Worm (Caenorhabditis elegans) whole organism, midembryonic: ENCODE data around the gene mrps-18C.

Experiments
- T22C8.4 ChIP-seq: fragments of 200-800 bp; sonication (Bioruptor generic); IDR thresholded peaks from 2 replicates; pipeline ENCODE4 v1.3.6; 2022; ENCODE audit warnings: missing genetic modification characterization, missing compliant biosample characterization
- cog-1 ChIP-seq: sonication (generic microtip); optimal IDR thresholded peaks from 2 replicates; lab custom pipeline; 2016; ENCODE audit warnings: missing genetic modification characterization, missing compliant biosample characterization
- flt-1 ChIP-seq: fragments of 200-800 bp; sonication (Bioruptor generic); IDR thresholded peaks from 2 replicates; pipeline ENCODE4 v1.3.6; 2022; ENCODE audit warnings: missing genetic modification characterization, missing compliant biosample characterization
- klf-2 ChIP-seq: fragments of 200-800 bp; sonication (Bioruptor generic); conservative IDR thresholded peaks from 2 replicates; pipeline ENCODE4 v1.3.6; 2022; ENCODE audit warnings: missing genetic modification reagents, missing genetic modification characterization, missing compliant biosample characterization
- med-1 ChIP-seq: sonication (generic microtip); optimal IDR thresholded peaks from 2 replicates; lab custom pipeline; 2017; ENCODE audit warnings: missing genetic modification characterization, mild to moderate bottlenecking, missing compliant biosample characterization, antibody characterized with exemption, missing genetic modification reagents; ENCODE audit not compliant: insufficient read depth
- ref-1 ChIP-seq: fragments of 200-800 bp; sonication (Bioruptor generic); conservative IDR thresholded peaks from 2 replicates; pipeline ENCODE4 v1.3.6; 2022; ENCODE audit warnings: missing genetic modification reagents, missing genetic modification characterization, missing compliant biosample characterization
- tab-1 ChIP-seq: fragments of 200-800 bp; sonication (Bioruptor generic); IDR thresholded peaks from 2 replicates; pipeline ENCODE4 v1.3.6; 2022; ENCODE audit warnings: missing genetic modification characterization, missing compliant biosample characterization
- ztf-23 ChIP-seq: fragments of 200-800 bp; sonication (Bioruptor generic); IDR thresholded peaks from 2 replicates; pipeline ENCODE4 v1.3.6; 2022; ENCODE audit warnings: missing genetic modification reagents, missing genetic modification characterization, missing compliant biosample characterization
- ztf-29 ChIP-seq: fragments of 200-800 bp; sonication (Bioruptor generic); IDR thresholded peaks from 2 replicates; pipeline ENCODE4 v1.3.6; 2022; ENCODE audit warnings: missing genetic modification reagents, missing genetic modification characterization, missing compliant biosample characterization

The mrps-18C gene

DNA sequence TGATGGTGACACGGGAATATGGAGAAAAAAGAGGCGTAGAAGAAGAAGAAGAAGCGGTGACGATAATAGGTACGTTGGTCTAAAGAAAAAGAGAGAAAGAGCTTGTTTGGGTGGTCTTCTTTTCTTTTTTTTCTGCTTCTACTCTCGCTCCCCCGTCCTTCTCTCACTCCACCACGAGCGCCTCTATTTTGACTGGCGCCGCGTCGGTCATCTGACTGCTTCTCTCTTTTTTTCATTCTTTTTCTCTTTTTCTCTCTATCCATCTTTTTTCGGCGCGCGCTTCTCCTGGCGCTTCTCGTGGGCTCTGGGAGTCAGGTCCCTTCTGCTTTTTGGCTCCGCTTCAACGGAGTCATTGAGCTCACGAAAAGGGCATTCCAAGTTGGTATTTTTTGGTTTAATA, 15.0 kb downstream of the mrps-18C start:
- TF ChIP-seq tab-1 (GFP tag; lab: Robert Waterston, UW) = no peak
- no peak for TF ChIP-seq ztf-23 (GFP tag; lab: Robert Waterston, UW)
- no peak for TF ChIP-seq flt-1 (GFP tag; lab: Robert Waterston, UW)
- no peak for TF ChIP-seq klf-2 (GFP tag; lab: Robert Waterston, UW)
- TF ChIP-seq T22C8.4 (GFP tag; lab: Robert Waterston, UW) = no peak
- no peak for TF ChIP-seq med-1 (GFP tag; lab: Kevin White, UChicago)
- TF ChIP-seq ztf-29 (GFP tag; lab: Robert Waterston, UW) = no peak
- no peak for TF ChIP-seq ref-1
- no peak for TF ChIP-seq cog-1 (tag; lab: Kevin White, UChicago)

DNA sequence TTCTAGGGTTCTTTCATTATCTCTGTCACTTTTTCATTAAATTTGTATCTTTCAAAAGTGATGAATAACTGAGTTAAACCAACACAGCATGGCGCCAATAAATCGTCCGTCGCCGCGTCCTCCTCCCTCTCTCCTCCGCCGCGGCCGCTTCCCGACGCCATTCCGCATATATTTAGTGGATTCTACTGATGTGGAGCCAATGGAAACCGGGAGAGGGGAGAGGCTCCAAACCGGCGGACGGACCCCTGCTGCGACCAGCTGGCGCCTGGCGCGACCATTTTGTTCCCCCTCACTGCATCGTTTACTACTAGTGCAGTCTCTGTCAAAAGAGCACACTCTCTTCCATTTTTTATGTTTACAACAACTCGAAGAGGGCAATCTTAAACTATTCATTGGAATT, 15.8 kb downstream of the mrps-18C start:
- TF ChIP-seq tab-1 (GFP tag; lab: Robert Waterston, UW) (no peak), ztf-29 (GFP tag; lab: Robert Waterston, UW) (no peak), med-1 (GFP tag; lab: Kevin White, UChicago) (no peak), ref-1 (no peak), cog-1 (tag; lab: Kevin White, UChicago) (no peak), T22C8.4 (GFP tag; lab: Robert Waterston, UW) (no peak), klf-2 (GFP tag; lab: Robert Waterston, UW) (no peak), flt-1 (GFP tag; lab: Robert Waterston, UW) (no peak), ztf-23 (GFP tag; lab: Robert Waterston, UW) (no peak)

DNA sequence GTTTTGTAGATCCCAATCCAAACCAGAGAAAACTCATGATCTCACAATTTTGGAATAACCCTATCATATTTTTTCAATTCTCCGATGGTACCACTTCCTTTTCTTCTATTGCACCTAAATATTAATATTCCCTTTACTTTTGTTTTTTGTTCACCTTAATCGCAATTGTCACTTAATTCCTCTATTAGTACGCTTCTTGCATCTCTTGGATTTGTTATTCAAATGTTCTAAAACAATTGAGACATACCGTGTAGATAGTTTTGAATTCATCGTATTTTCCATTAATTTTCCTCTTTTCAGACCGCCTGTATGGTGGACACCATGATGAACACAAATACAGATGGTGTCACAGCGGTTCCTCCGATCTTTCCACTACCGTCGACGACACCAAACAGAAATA, 16.4 kb downstream of the mrps-18C start, which contains the start of gene flh-2:
flh-2 (plus strand) TSS at position 301 of the 400 bp plus-strand sequence.
- no peak for TF ChIP-seq ztf-23 (GFP tag; lab: Robert Waterston, UW)
- no peak for TF ChIP-seq T22C8.4 (GFP tag; lab: Robert Waterston, UW)
- TF ChIP-seq ztf-29 (GFP tag; lab: Robert Waterston, UW) = no peak

DNA sequence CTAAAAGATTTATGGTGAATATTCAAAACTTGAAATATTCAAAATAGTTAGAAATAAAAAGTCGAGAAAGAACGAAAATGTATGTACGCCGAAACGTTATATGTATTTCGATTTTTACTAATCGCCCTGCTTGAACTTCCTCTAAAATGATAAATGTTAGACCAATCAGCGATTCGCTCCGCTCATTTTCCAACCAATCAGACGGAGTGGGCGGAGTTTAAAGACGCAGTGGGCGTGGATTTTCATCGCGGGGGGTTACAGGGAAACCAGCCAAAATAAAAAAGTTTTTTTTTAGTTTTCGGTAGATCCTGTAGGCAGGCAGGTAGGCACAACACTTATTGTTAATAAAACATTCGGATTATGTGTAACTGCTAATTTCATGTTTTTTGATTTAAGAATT, 17.6 kb downstream of the mrps-18C start:
- TF ChIP-seq ztf-29 (GFP tag; lab: Robert Waterston, UW) (no peak), ref-1 (no peak), flt-1 (GFP tag; lab: Robert Waterston, UW) (no peak), ztf-23 (GFP tag; lab: Robert Waterston, UW) (no peak), klf-2 (GFP tag; lab: Robert Waterston, UW) (no peak), med-1 (GFP tag; lab: Kevin White, UChicago) (no peak), cog-1 (tag; lab: Kevin White, UChicago) (no peak), T22C8.4 (GFP tag; lab: Robert Waterston, UW) (no peak)

DNA sequence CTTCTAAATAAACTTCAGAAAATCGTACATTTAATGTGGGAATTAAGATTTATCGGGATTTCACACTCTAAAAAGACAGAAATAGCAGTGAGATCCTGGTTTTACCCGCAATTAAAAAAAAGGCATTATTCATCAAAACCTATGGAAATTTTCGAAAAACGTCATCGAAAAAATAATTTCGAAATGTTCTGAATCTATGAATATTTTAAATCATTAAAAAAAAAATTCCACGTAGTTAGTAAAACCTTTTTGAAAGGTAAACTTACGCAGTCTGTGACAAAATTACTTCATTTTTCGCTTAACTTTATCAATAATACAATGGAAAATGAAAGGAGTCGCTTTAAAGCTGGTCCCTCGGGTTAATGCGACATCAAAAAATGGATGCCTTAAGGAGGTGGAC, 21.2 kb downstream of the mrps-18C start, which contains the start of gene C26E6.1:
C26E6.1 (plus strand) TSS at position 301 of the 400 bp plus-strand sequence.
- TF ChIP-seq med-1 (GFP tag; lab: Kevin White, UChicago) = no peak
- no peak for TF ChIP-seq ztf-29 (GFP tag; lab: Robert Waterston, UW)
- no peak for TF ChIP-seq flt-1 (GFP tag; lab: Robert Waterston, UW)
- no peak for TF ChIP-seq cog-1 (tag; lab: Kevin White, UChicago)
- no peak for TF ChIP-seq ztf-23 (GFP tag; lab: Robert Waterston, UW)
- no peak for TF ChIP-seq klf-2 (GFP tag; lab: Robert Waterston, UW)
- no peak for TF ChIP-seq tab-1 (GFP tag; lab: Robert Waterston, UW)
- TF ChIP-seq T22C8.4 (GFP tag; lab: Robert Waterston, UW) = no peak
- TF ChIP-seq ref-1 = no peak

DNA sequence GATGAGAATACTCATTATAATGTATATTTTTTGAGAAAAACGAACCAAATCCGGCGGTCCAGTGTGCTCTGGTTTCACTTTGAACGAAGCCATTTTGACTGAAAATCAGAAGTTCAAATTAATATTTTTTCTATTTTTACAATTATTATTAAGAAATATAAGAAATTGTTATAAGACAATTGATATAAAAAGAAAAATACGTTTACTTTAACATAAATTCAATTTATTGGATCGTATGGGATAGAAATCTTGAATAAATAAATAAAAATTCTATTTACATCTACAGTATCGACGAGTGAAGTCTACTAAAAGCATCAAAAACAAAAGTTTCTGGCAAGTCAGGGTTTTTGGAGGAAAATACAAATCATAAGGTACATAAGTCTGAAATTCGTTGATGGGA, 24.8 kb downstream of the mrps-18C start, which contains the start of gene C27F2.4:
C27F2.4 (minus strand) TSS at position 101 of the 400 bp plus-strand sequence.
- TF ChIP-seq ztf-23 (GFP tag; lab: Robert Waterston, UW) (no peak), ref-1 (no peak), ztf-29 (GFP tag; lab: Robert Waterston, UW) (no peak), tab-1 (GFP tag; lab: Robert Waterston, UW) (no peak), flt-1 (GFP tag; lab: Robert Waterston, UW) (no peak), klf-2 (GFP tag; lab: Robert Waterston, UW) (no peak), T22C8.4 (GFP tag; lab: Robert Waterston, UW) (no peak), med-1 (GFP tag; lab: Kevin White, UChicago) (no peak), cog-1 (tag; lab: Kevin White, UChicago) (no peak)

DNA sequence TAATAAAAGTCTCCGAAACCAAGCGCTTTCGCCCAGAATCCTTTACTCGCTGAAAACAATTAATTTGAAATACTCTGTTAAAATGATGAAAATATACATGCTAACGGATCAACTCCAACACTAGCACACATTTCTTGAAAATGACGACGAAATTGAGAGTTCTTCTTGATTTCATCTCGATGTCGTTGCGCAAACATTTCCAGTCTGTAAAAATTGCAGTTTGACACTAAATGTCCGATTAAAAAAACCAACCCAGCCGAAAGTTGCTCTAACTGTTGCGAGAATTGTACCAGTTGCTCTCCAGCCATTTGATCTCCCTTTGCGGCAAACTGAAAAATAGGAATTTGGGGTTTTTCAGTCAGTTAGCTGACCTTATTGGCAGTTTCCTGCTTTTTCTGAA, 25.9 kb downstream of the mrps-18C start:
- no peak for TF ChIP-seq med-1 (GFP tag; lab: Kevin White, UChicago)
- TF ChIP-seq flt-1 (GFP tag; lab: Robert Waterston, UW) = no peak
- no peak for TF ChIP-seq klf-2 (GFP tag; lab: Robert Waterston, UW)
- no peak for TF ChIP-seq ztf-23 (GFP tag; lab: Robert Waterston, UW)
- TF ChIP-seq ztf-29 (GFP tag; lab: Robert Waterston, UW) = no peak
- no peak for TF ChIP-seq tab-1 (GFP tag; lab: Robert Waterston, UW)
- TF ChIP-seq ref-1 = no peak
- TF ChIP-seq T22C8.4 (GFP tag; lab: Robert Waterston, UW) = no peak

DNA sequence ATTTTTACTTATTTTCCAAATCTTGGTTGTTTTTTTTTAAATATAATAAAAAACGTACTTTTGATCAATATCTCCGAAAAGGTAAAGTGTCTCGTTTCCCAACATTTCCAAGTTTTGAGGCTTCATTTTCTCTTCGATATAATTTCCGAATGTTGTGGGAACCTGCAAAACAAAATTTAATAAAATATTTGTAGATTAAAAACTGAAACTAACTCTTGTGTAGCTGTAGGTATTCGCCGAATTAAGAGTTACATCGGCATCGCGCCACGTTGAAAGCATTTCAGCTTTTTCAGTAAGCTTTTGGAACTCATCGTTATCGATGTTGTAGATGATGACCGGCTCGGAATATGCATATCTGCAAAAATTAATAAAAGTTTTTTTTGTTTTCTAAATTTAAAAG, 27.0 kb downstream of the mrps-18C start, which contains the start of gene vps-22:
vps-22 (minus strand) TSS at position 101 of the 400 bp plus-strand sequence.
- no peak for TF ChIP-seq ztf-29 (GFP tag; lab: Robert Waterston, UW)

DNA sequence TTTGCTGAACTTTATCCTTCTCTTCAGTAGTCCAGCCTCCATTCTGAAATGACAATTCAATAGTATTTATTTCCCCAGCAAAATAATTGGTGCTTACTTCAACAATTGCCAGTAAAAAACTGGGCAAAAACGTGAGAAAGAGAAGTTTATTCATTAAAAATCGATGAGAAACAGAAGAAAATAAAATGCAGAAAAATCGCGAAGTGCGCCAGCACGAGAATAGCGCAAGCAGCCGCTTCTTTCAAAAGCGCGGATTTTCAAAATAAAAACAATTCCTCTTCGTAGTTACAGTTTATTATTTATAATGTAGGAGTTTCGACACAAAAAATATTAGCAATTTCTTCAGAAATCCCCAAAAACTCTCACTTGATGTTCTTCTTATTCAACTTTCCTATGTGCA, 27.5 kb downstream of the mrps-18C start, which contains the start of gene C27F2.9:
C27F2.9 (minus strand) TSS at position 159 of the 400 bp plus-strand sequence.
- TF ChIP-seq ztf-23 (GFP tag; lab: Robert Waterston, UW) (peak; percentile 61; the same call in 1 of the 2 replicates), ref-1 (no peak), flt-1 (GFP tag; lab: Robert Waterston, UW) (peak; percentile 76), ztf-29 (GFP tag; lab: Robert Waterston, UW) (no peak), cog-1 (tag; lab: Kevin White, UChicago) (no peak), klf-2 (GFP tag; lab: Robert Waterston, UW) (no peak), med-1 (GFP tag; lab: Kevin White, UChicago) (peak; percentile 1), T22C8.4 (GFP tag; lab: Robert Waterston, UW) (0 out of 2 replicates have a peak, but pooled peaks have one; percentile 27), tab-1 (GFP tag; lab: Robert Waterston, UW) (0 out of 2 replicates have a peak, but pooled peaks have one; percentile 22)
